Worm (Caenorhabditis elegans) whole organism, L3 larva: ENCODE results near the gene K09E9.7.

Source experiments
- ZK546.5 ChIP-seq: sonication (generic microtip); optimal IDR thresholded peaks from 2 replicates; lab custom pipeline; 2017; ENCODE audit warnings: missing biosample characterization, missing genetic modification characterization
- hmg-11 ChIP-seq: sonication (generic microtip); optimal IDR thresholded peaks from 2 replicates; lab custom pipeline; 2016; ENCODE audit warnings: missing genetic modification characterization, missing compliant biosample characterization
- lin-15B ChIP-seq: fragments of 150-350 bp; optimal IDR thresholded peaks from 2 replicates; lab custom pipeline; 2014; ENCODE audit warnings: missing biosample characterization, missing genetic modification characterization
- nhr-11 ChIP-seq: fragments of 150-350 bp; optimal IDR thresholded peaks from 2 replicates; lab custom pipeline; 2014; ENCODE audit warnings: missing biosample characterization, missing genetic modification characterization
- snpc-4 ChIP-seq: fragments of 150-350 bp; optimal IDR thresholded peaks from 2 replicates; lab custom pipeline; 2014; ENCODE audit warnings: missing biosample characterization, missing genetic modification characterization
- tbx-2 ChIP-seq: sonication (generic microtip); optimal IDR thresholded peaks from 2 replicates; lab custom pipeline; 2016; ENCODE audit warnings: mild to moderate bottlenecking, missing genetic modification characterization, missing compliant biosample characterization

- TF ChIP-seq lin-15B (no peak), nhr-11 (tag; lab: Kevin White, UChicago) (no peak), hmg-11 (no peak), snpc-4 (tag; lab: Kevin White, UChicago) (no peak), tbx-2 (tag; lab: Kevin White, UChicago) (no peak), ZK546.5 (no peak)
Observed at ce11 chrX:15593366-15593765, 47.3 kb upstream of the K09E9.7 start.
